Fruit fly (Drosophila melanogaster) whole organism, adult: Measurements from ENCODE around the gene CG6051.

Experiments used
- CG11617 ChIP-seq: fragments of 200-800 bp; sonication (Bioruptor generic); optimal IDR thresholded peaks from 2 replicates; lab custom pipeline; 2017; ENCODE audit warnings: mild to moderate bottlenecking, missing biosample characterization, missing genetic modification reagents, missing genetic modification characterization
- CG12768 ChIP-seq: fragments of 200-800 bp; sonication (Bioruptor generic); optimal IDR thresholded peaks from 2 replicates; lab custom pipeline; 2017; ENCODE audit warnings: missing biosample characterization, missing genetic modification characterization, mild to moderate bottlenecking, moderate library complexity, missing genetic modification reagents
- CG14711 ChIP-seq: fragments of 200-800 bp; sonication (Bioruptor generic); optimal IDR thresholded peaks from 2 replicates; lab custom pipeline; 2018; ENCODE audit warnings: missing biosample characterization, mild to moderate bottlenecking, missing genetic modification characterization, moderate library complexity
- CG7101 ChIP-seq: fragments of 200-800 bp; sonication (Bioruptor generic); optimal IDR thresholded peaks from 2 replicates; lab custom pipeline; 2018; ENCODE audit warnings: missing biosample characterization, mild to moderate bottlenecking, missing genetic modification characterization, moderate library complexity
- Clk ChIP-seq: fragments of 200-800 bp; sonication (Bioruptor generic); optimal IDR thresholded peaks from 2 replicates; lab custom pipeline; 2017; ENCODE audit warnings: missing biosample characterization, missing genetic modification characterization
- Hr96 ChIP-seq: fragments of 200-800 bp; sonication (Bioruptor generic); optimal IDR thresholded peaks from 2 replicates; lab custom pipeline; 2016; ENCODE audit warnings: missing biosample characterization, missing genetic modification characterization
- kay ChIP-seq: fragments of 200-800 bp; sonication (Bioruptor generic); peaks from one replicate; lab custom pipeline; 2016; ENCODE audit warnings: missing biosample characterization, missing genetic modification characterization, borderline replicate concordance
- pad ChIP-seq: fragments of 200-800 bp; sonication (Bioruptor generic); optimal IDR thresholded peaks from 3 replicates; lab custom pipeline; 2017; ENCODE audit warnings: missing biosample characterization, missing genetic modification characterization, mild to moderate bottlenecking, moderate library complexity, missing genetic modification reagents

DNA sequence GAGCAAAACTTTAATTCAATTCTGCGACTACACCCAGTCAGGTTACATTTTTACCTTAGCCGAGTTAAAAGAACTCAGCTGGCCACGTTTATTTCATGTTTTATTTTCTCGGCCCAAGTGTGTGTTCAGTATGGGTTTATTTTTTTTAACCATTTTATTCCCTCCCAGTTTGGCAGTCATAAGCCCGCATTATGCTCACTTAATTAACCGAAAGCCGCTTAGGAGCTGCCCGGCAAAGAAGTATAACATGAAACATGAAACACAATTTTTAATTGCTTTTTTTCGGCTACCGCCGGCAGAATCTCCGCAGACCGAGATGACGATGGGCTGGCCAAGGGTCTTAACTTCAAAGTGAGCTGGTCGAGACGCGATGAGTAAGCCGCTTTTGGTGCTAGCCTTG lies 36.0 kb upstream of the CG6051 start:
- no peak for TF ChIP-seq CG11617 (GFP tag; lab: Kevin White, UChicago)
- TF ChIP-seq CG7101 (tag; lab: Kevin White, UChicago): no peak
- no peak for TF ChIP-seq Clk (GFP tag; lab: Kevin White, UChicago)
- no peak for TF ChIP-seq CG14711 (tag; lab: Kevin White, UChicago)
- no peak for TF ChIP-seq kay (GFP tag; lab: Kevin White, UChicago)
- no peak for TF ChIP-seq Hr96 (GFP tag; lab: Kevin White, UChicago)
- no peak for TF ChIP-seq CG12768
- TF ChIP-seq pad (GFP tag; lab: Kevin White, UChicago): no peak
